Fruit fly (Drosophila melanogaster) whole organism, embryonic: ENCODE measurements around the gene CG2157.

Source experiments
- ATbp ChIP-seq: fragments of 200-800 bp; sonication (Bioruptor generic); optimal IDR thresholded peaks from 2 replicates; lab custom pipeline; 2017; ENCODE audit warnings: missing biosample characterization, mild to moderate bottlenecking, missing genetic modification characterization, missing genetic modification reagents
- Bteb2 ChIP-seq: fragments of 200-800 bp; sonication (Bioruptor generic); optimal IDR thresholded peaks from 2 replicates; lab custom pipeline; 2016; ENCODE audit warnings: missing biosample characterization, missing genetic modification characterization
- CG12071 ChIP-seq: fragments of 200-800 bp; sonication (Bioruptor generic); optimal IDR thresholded peaks from 3 replicates; lab custom pipeline; 2018; ENCODE audit warnings: missing biosample characterization, mild to moderate bottlenecking, missing genetic modification characterization
- CG12942 ChIP-seq: fragments of 200-800 bp; sonication (Bioruptor generic); optimal IDR thresholded peaks from 3 replicates; lab custom pipeline; 2016; ENCODE audit warnings: missing biosample characterization, missing genetic modification characterization
- CG13296 ChIP-seq: fragments of 200-800 bp; sonication (Bioruptor generic); optimal IDR thresholded peaks from 3 replicates; lab custom pipeline; 2018; ENCODE audit warnings: missing biosample characterization, mild to moderate bottlenecking, missing genetic modification characterization
- CG13894 ChIP-seq: fragments of 200-800 bp; sonication (Bioruptor generic); optimal IDR thresholded peaks from 3 replicates; lab custom pipeline; 2018; ENCODE audit warnings: missing biosample characterization, mild to moderate bottlenecking, missing genetic modification characterization, moderate library complexity
- CG15514 ChIP-seq: fragments of 200-800 bp; sonication (Bioruptor generic); optimal IDR thresholded peaks from 3 replicates; lab custom pipeline; 2017; ENCODE audit warnings: missing biosample characterization, missing genetic modification characterization, mild to moderate bottlenecking, moderate library complexity, missing genetic modification reagents
- CG2199 ChIP-seq: fragments of 200-800 bp; sonication (Bioruptor generic); IDR thresholded peaks from 3 replicates; pipeline ENCODE4 v1.3.6; 2022; ENCODE audit warnings: missing biosample characterization, missing genetic modification characterization
- CG2202 ChIP-seq: fragments of 200-800 bp; sonication (Bioruptor generic); optimal IDR thresholded peaks from 2 replicates; lab custom pipeline; 2018; ENCODE audit warnings: missing biosample characterization, mild to moderate bottlenecking, missing genetic modification characterization
- CG31388 ChIP-seq: fragments of 200-800 bp; sonication (Bioruptor generic); optimal IDR thresholded peaks from 2 replicates; lab custom pipeline; 2016; ENCODE audit warnings: missing biosample characterization, missing genetic modification characterization
- CG3847 ChIP-seq: fragments of 200-800 bp; sonication (Bioruptor generic); IDR thresholded peaks from 2 replicates; pipeline ENCODE4 v1.3.6; 2022; ENCODE audit warnings: missing biosample characterization, missing genetic modification characterization
- CG7963 ChIP-seq: fragments of 200-800 bp; sonication (Bioruptor generic); IDR thresholded peaks from 3 replicates; pipeline ENCODE4 v1.3.6; 2022; ENCODE audit warnings: missing biosample characterization, missing genetic modification characterization; ENCODE audit not compliant: partially characterized antibody
- CG8359 ChIP-seq: fragments of 200-800 bp; sonication (Bioruptor generic); optimal IDR thresholded peaks from 2 replicates; lab custom pipeline; 2017; ENCODE audit warnings: missing biosample characterization, mild to moderate bottlenecking, missing genetic modification characterization, borderline replicate concordance
- CG8765 ChIP-seq: fragments of 200-800 bp; sonication (Bioruptor generic); IDR thresholded peaks from 2 replicates; pipeline ENCODE4 v1.3.6; 2022; ENCODE audit warnings: missing biosample characterization, missing genetic modification characterization
- CoRest ChIP-seq: fragments of 200-800 bp; sonication (Bioruptor generic); optimal IDR thresholded peaks from 3 replicates; lab custom pipeline; 2018; ENCODE audit warnings: missing biosample characterization, mild to moderate bottlenecking, missing genetic modification characterization, moderate library complexity
- D ChIP-seq, 2 experiments: fragments of 200-800 bp in 1 of 2; fragments of >200 bp in 1 of 2; sonication (Bioruptor generic) in 1 of 2; optimal IDR thresholded peaks; 2 replicates in 1 of 2; 3 replicates in 1 of 2; lab custom pipeline; 2017; ENCODE audit warnings: mild to moderate bottlenecking in 1 of 2, missing biosample characterization in 1 of 2, missing genetic modification characterization in 1 of 2, missing genetic modification reagents in 1 of 2
- Dp ChIP-seq: fragments of 200-800 bp; sonication (Bioruptor generic); optimal IDR thresholded peaks from 2 replicates; lab custom pipeline; 2018; ENCODE audit warnings: missing biosample characterization, mild to moderate bottlenecking, missing genetic modification characterization, moderate library complexity
- Elba2 ChIP-seq: fragments of 200-800 bp; sonication (Bioruptor generic); optimal IDR thresholded peaks from 3 replicates; lab custom pipeline; 2016; ENCODE audit warnings: missing biosample characterization, missing genetic modification characterization
- H2.0 ChIP-seq: fragments of 200-800 bp; sonication (Bioruptor generic); IDR thresholded peaks from 2 replicates; pipeline ENCODE4 v1.3.6; 2022; ENCODE audit warnings: missing biosample characterization, missing genetic modification characterization
- Hand ChIP-seq: fragments of 200-800 bp; sonication (Bioruptor generic); optimal IDR thresholded peaks from 2 replicates; lab custom pipeline; 2017; ENCODE audit warnings: mild to moderate bottlenecking, missing biosample characterization, missing genetic modification reagents, missing genetic modification characterization
- HmgD ChIP-seq: fragments of 200-800 bp; sonication (Bioruptor generic); optimal IDR thresholded peaks from 3 replicates; lab custom pipeline; 2016; ENCODE audit warnings: missing biosample characterization, missing genetic modification characterization
- Hr51 ChIP-seq, 2 experiments: fragments of 200-800 bp; sonication (Bioruptor generic); optimal IDR thresholded peaks; 2 replicates in 1 of 2; 3 replicates in 1 of 2; lab custom pipeline; 2016 to 2018; ENCODE audit warnings: missing biosample characterization in 2 of 2, missing genetic modification characterization in 2 of 2, mild to moderate bottlenecking in 1 of 2, moderate library complexity in 1 of 2
- Jarid2 ChIP-seq: fragments of 200-800 bp; sonication (Bioruptor generic); optimal IDR thresholded peaks from 3 replicates; lab custom pipeline; 2017; ENCODE audit warnings: mild to moderate bottlenecking, missing biosample characterization, missing genetic modification reagents, missing genetic modification characterization
- NC2β ChIP-seq: fragments of 200-800 bp; sonication (Bioruptor generic); optimal IDR thresholded peaks from 2 replicates; lab custom pipeline; 2016; ENCODE audit warnings: missing biosample characterization, missing genetic modification characterization
- Poxn ChIP-seq: fragments of 200-800 bp; sonication (Bioruptor generic); IDR thresholded peaks from 2 replicates; pipeline ENCODE4 v1.3.6; 2022; ENCODE audit warnings: missing biosample characterization, missing genetic modification characterization
- Rx ChIP-seq: fragments of 200-800 bp; sonication (Bioruptor generic); IDR thresholded peaks from 2 replicates; pipeline ENCODE4 v1.3.6; 2022; ENCODE audit warnings: missing biosample characterization, missing genetic modification characterization
- Vsx1 ChIP-seq: fragments of 200-800 bp; sonication (Bioruptor generic); optimal IDR thresholded peaks from 2 replicates; lab custom pipeline; 2017; ENCODE audit warnings: missing biosample characterization, mild to moderate bottlenecking, missing genetic modification characterization, missing genetic modification reagents
- ash1 ChIP-seq: fragments of 200-800 bp; sonication (Bioruptor generic); optimal IDR thresholded peaks from 2 replicates; lab custom pipeline; 2018; ENCODE audit warnings: missing biosample characterization, mild to moderate bottlenecking, missing genetic modification characterization
- bsh ChIP-seq, 2 experiments: fragments of 200-800 bp; sonication (Bioruptor generic); optimal IDR thresholded peaks; 2 replicates each; lab custom pipeline; 2017 to 2018; ENCODE audit warnings: mild to moderate bottlenecking in 2 of 2, missing biosample characterization in 2 of 2, missing genetic modification characterization in 2 of 2, moderate library complexity in 1 of 2
- btn ChIP-seq: fragments of 200-800 bp; sonication (Bioruptor generic); optimal IDR thresholded peaks from 2 replicates; lab custom pipeline; 2016; ENCODE audit warnings: missing biosample characterization, missing genetic modification characterization
- ems ChIP-seq: fragments of 200-800 bp; sonication (Bioruptor generic); optimal IDR thresholded peaks from 3 replicates; lab custom pipeline; 2016; ENCODE audit warnings: missing biosample characterization, missing genetic modification characterization
- en ChIP-seq: fragments of 200-800 bp; sonication (Bioruptor generic); optimal IDR thresholded peaks from 2 replicates; lab custom pipeline; 2016; ENCODE audit warnings: missing biosample characterization, missing genetic modification characterization
- ewg ChIP-seq: fragments of 200-800 bp; sonication (Bioruptor generic); optimal IDR thresholded peaks from 3 replicates; lab custom pipeline; 2017; ENCODE audit warnings: mild to moderate bottlenecking, missing biosample characterization, missing genetic modification reagents, missing genetic modification characterization
- exex ChIP-seq: fragments of 200-800 bp; sonication (Bioruptor generic); optimal IDR thresholded peaks from 4 replicates; lab custom pipeline; 2018; ENCODE audit warnings: missing biosample characterization, mild to moderate bottlenecking, missing genetic modification characterization, moderate library complexity
- gem ChIP-seq: fragments of 200-800 bp; sonication (Bioruptor generic); optimal IDR thresholded peaks from 2 replicates; lab custom pipeline; 2019; ENCODE audit warnings: missing biosample characterization, mild to moderate bottlenecking, missing genetic modification characterization, moderate library complexity
- hkb ChIP-seq, 2 experiments: fragments of 200-800 bp in 1 of 2; fragments of >200 bp in 1 of 2; sonication (Bioruptor generic) in 1 of 2; IDR thresholded peaks in 1 of 2; optimal IDR thresholded peaks in 1 of 2; 2 replicates each; pipeline versions ENCODE4 v1.3.6 to Lab custom; 2017 to 2022; ENCODE audit warnings: missing biosample characterization in 1 of 2, missing genetic modification characterization in 1 of 2
- hth ChIP-seq: fragments of >200 bp; optimal IDR thresholded peaks from 2 replicates; lab custom pipeline; 2017; ENCODE audit warnings: inconsistent platforms
- insv ChIP-seq, 2 experiments: fragments of 200-800 bp; sonication (Bioruptor generic); optimal IDR thresholded peaks; 3 replicates each; lab custom pipeline; 2016 to 2018; ENCODE audit warnings: missing biosample characterization in 2 of 2, missing genetic modification characterization in 2 of 2
- inv ChIP-seq: fragments of 200-800 bp; sonication (Bioruptor generic); IDR thresholded peaks from 2 replicates; pipeline ENCODE4 v1.3.6; 2022; ENCODE audit warnings: missing biosample characterization, missing genetic modification characterization; ENCODE audit not compliant: partially characterized antibody
- lbe ChIP-seq: fragments of 200-800 bp; sonication (Bioruptor generic); optimal IDR thresholded peaks from 2 replicates; lab custom pipeline; 2016; ENCODE audit warnings: missing biosample characterization, mild to moderate bottlenecking, missing genetic modification characterization
- mam ChIP-seq: fragments of 200-800 bp; sonication (Bioruptor generic); optimal IDR thresholded peaks from 3 replicates; lab custom pipeline; 2016; ENCODE audit warnings: missing biosample characterization, missing genetic modification characterization
- prd ChIP-seq, 3 experiments: fragments of >200 bp in 2 of 3; fragments of 200-800 bp in 1 of 3; sonication (Bioruptor generic) in 1 of 3; optimal IDR thresholded peaks in 2 of 3; IDR thresholded peaks in 1 of 3; 2 replicates in 2 of 3; 3 replicates in 1 of 3; pipeline versions ENCODE4 v1.3.6 to Lab custom; 2017 to 2022; ENCODE audit warnings: missing biosample characterization in 1 of 3, missing genetic modification characterization in 1 of 3
- schlank ChIP-seq: fragments of 200-800 bp; sonication (Bioruptor generic); optimal IDR thresholded peaks from 2 replicates; lab custom pipeline; 2018; ENCODE audit warnings: missing biosample characterization, mild to moderate bottlenecking, missing genetic modification characterization
- scrt ChIP-seq: fragments of 200-800 bp; sonication (Bioruptor generic); optimal IDR thresholded peaks from 2 replicates; lab custom pipeline; 2018; ENCODE audit warnings: missing biosample characterization, mild to moderate bottlenecking, missing genetic modification characterization, moderate library complexity
- so ChIP-seq: fragments of 200-800 bp; sonication (Bioruptor generic); IDR thresholded peaks from 3 replicates; pipeline ENCODE4 v1.3.6; 2022; ENCODE audit warnings: missing biosample characterization, missing genetic modification characterization
- tin ChIP-seq: fragments of 200-800 bp; sonication (Bioruptor generic); optimal IDR thresholded peaks from 3 replicates; lab custom pipeline; 2016; ENCODE audit warnings: missing biosample characterization, missing genetic modification characterization
- tx ChIP-seq: fragments of 200-800 bp; sonication (Bioruptor generic); optimal IDR thresholded peaks from 2 replicates; lab custom pipeline; 2016; ENCODE audit warnings: missing biosample characterization, missing genetic modification characterization
- vnd ChIP-seq: fragments of 200-800 bp; sonication (Bioruptor generic); IDR thresholded peaks from 3 replicates; pipeline ENCODE4 v1.3.6; 2022; ENCODE audit warnings: missing biosample characterization, missing genetic modification characterization; ENCODE audit not compliant: partially characterized antibody
- wek ChIP-seq: fragments of 200-800 bp; sonication (Bioruptor generic); optimal IDR thresholded peaks from 3 replicates; lab custom pipeline; 2018; ENCODE audit warnings: missing biosample characterization, mild to moderate bottlenecking, missing genetic modification characterization, moderate library complexity

The CG2157 gene

DNA sequence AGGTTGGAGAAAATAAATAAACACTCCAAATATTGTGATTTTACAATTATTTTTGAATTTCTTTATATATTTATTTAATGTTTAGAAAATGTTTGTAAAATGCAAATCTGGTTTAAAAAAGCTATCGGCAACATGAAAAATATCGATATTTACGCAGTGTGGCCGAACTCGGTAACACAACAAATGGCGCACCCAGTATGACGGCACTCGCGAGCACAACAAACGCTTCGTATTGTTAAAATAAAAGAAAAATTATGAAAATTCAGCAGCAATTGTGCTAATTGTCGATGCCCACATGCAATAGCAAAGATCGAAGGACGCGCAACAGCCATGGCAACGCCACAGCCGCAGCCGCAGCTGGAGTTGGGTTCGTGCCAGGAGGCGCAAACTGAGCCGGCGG, 20.5 kb upstream of the CG2157 start, which contains the start of gene CG2202 (continued):
- TF ChIP-seq tx (GFP tag; lab: Kevin White, UChicago) = no peak
- TF ChIP-seq hkb (optimal IDR thresholded peaks at IDR 0.05; lab: Kevin White, UChicago) = no peak
- TF ChIP-seq hkb (GFP tag; IDR thresholded peaks at IDR 0.05; lab: Robert Waterston, UW) = no peak
- no peak for TF ChIP-seq Jarid2 (GFP tag; lab: Kevin White, UChicago)
- TF ChIP-seq ATbp (GFP tag; lab: Kevin White, UChicago) = no peak
- TF ChIP-seq H2.0 = no peak
- no peak for TF ChIP-seq D (optimal IDR thresholded peaks at IDR 0.05; lab: Kevin White, UChicago)
- no peak for TF ChIP-seq D (GFP tag; optimal IDR thresholded peaks at IDR 0.05; lab: Kevin White, UChicago)
- TF ChIP-seq CG12942 = no peak
- peak; percentile 72 for TF ChIP-seq inv (GFP tag; lab: Robert Waterston, UW)
- peak; percentile 24 for TF ChIP-seq CG15514 (GFP tag; lab: Kevin White, UChicago)
- no peak for TF ChIP-seq prd (optimal IDR thresholded peaks at IDR 0.05; lab: Kevin White, UChicago)
- TF ChIP-seq prd (GFP tag; IDR thresholded peaks at IDR 0.05; lab: Robert Waterston, UW) = no peak
- TF ChIP-seq Rx = no peak
- TF ChIP-seq CG12071 (GFP tag; lab: Kevin White, UChicago) = no peak
- peak; percentile 64; the same call in 1 of the 3 replicates for TF ChIP-seq CG7963 (GFP tag; lab: Robert Waterston, UW)
- no peak for TF ChIP-seq CG8359 (GFP tag; lab: Kevin White, UChicago)
- TF ChIP-seq btn (GFP tag; lab: Kevin White, UChicago) = no peak
- TF ChIP-seq Poxn (GFP tag; lab: Robert Waterston, UW) = no peak
- TF ChIP-seq Vsx1 (GFP tag; lab: Kevin White, UChicago) = no peak
- TF ChIP-seq bsh (GFP tag; optimal IDR thresholded peaks at IDR 0.05; lab: Kevin White, UChicago) = no peak
- no peak for TF ChIP-seq so (GFP tag; lab: Robert Waterston, UW)
- TF ChIP-seq CG13894 = no peak
- no peak for TF ChIP-seq HmgD
- no peak for TF ChIP-seq ash1 (GFP tag; lab: Kevin White, UChicago)
- TF ChIP-seq wek = no peak
- no peak for TF ChIP-seq ewg (GFP tag; lab: Kevin White, UChicago)
- no peak for TF ChIP-seq insv (GFP tag; optimal IDR thresholded peaks at IDR 0.05; lab: Kevin White, UChicago)
- TF ChIP-seq lbe (GFP tag; lab: Kevin White, UChicago) = no peak
- TF ChIP-seq CG2202 (tag; lab: Kevin White, UChicago) = peak; percentile 5
- no peak for TF ChIP-seq scrt (GFP tag; lab: Kevin White, UChicago)
- no peak for TF ChIP-seq gem
- TF ChIP-seq CG2199 (GFP tag; lab: Robert Waterston, UW) = no peak
- TF ChIP-seq Hr51 (GFP tag; optimal IDR thresholded peaks at IDR 0.05; lab: Kevin White, UChicago) = no peak
- no peak for TF ChIP-seq exex (tag; lab: Kevin White, UChicago)
- TF ChIP-seq CG31388 (GFP tag; lab: Kevin White, UChicago) = no peak
- TF ChIP-seq Bteb2 (GFP tag; lab: Kevin White, UChicago) = no peak
- TF ChIP-seq NC2β (GFP tag; lab: Kevin White, UChicago) = no peak
- TF ChIP-seq ems (GFP tag; lab: Kevin White, UChicago) = no peak
- TF ChIP-seq tin (GFP tag; lab: Kevin White, UChicago) = no peak
- TF ChIP-seq CG3847 (GFP tag; lab: Robert Waterston, UW) = no peak
- TF ChIP-seq hth (lab: Kevin White, UChicago) = no peak
- TF ChIP-seq schlank (tag; lab: Kevin White, UChicago) = no peak
- peak; percentile 69 for TF ChIP-seq vnd (GFP tag; lab: Robert Waterston, UW)
- TF ChIP-seq Dp (GFP tag; lab: Kevin White, UChicago) = peak; percentile 56
- no peak for TF ChIP-seq Hand (GFP tag; lab: Kevin White, UChicago)
- TF ChIP-seq mam = no peak
- no peak for TF ChIP-seq en (GFP tag; lab: Kevin White, UChicago)
- no peak for TF ChIP-seq Elba2 (GFP tag; lab: Kevin White, UChicago)
- TF ChIP-seq CG13296 (GFP tag; lab: Kevin White, UChicago) = no peak
- no peak for TF ChIP-seq CoRest
- TF ChIP-seq CG8765 (GFP tag; lab: Robert Waterston, UW) = no peak
